Fruit fly (Drosophila melanogaster) whole organism, prepupa: Measurements from ENCODE around the gene mib1.
A peak's percentile ranks its signal among the peaks of the same experiment; 100 is the strongest.

Source experiments
- CG10631 ChIP-seq: fragments of 200-800 bp; sonication (Bioruptor generic); optimal IDR thresholded peaks from 2 replicates; lab custom pipeline; 2016; ENCODE audit warnings: missing biosample characterization, missing genetic modification characterization
- CG10669 ChIP-seq: fragments of 200-800 bp; sonication (Bioruptor generic); optimal IDR thresholded peaks from 3 replicates; lab custom pipeline; 2018; ENCODE audit warnings: missing biosample characterization, mild to moderate bottlenecking, missing genetic modification characterization, moderate library complexity
- CG11762 ChIP-seq: fragments of 200-800 bp; sonication (Bioruptor generic); optimal IDR thresholded peaks from 3 replicates; lab custom pipeline; 2016; ENCODE audit warnings: missing biosample characterization, missing genetic modification characterization; ENCODE audit not compliant: insufficient read depth
- CG11902 ChIP-seq: fragments of 200-800 bp; sonication (Bioruptor generic); optimal IDR thresholded peaks from 3 replicates; lab custom pipeline; 2016; ENCODE audit warnings: missing biosample characterization, missing genetic modification characterization
- CG15336 ChIP-seq: fragments of 200-800 bp; sonication (Bioruptor generic); IDR thresholded peaks from 2 replicates; pipeline ENCODE4 v1.3.6; 2022; ENCODE audit warnings: missing biosample characterization, missing genetic modification characterization
- CG1621 ChIP-seq: fragments of 200-800 bp; sonication (Bioruptor generic); optimal IDR thresholded peaks from 3 replicates; lab custom pipeline; 2018; ENCODE audit warnings: missing biosample characterization, mild to moderate bottlenecking, missing genetic modification characterization
- CG16779 ChIP-seq: fragments of 200-800 bp; sonication (Bioruptor generic); optimal IDR thresholded peaks from 3 replicates; lab custom pipeline; 2017; ENCODE audit warnings: missing biosample characterization, mild to moderate bottlenecking, missing genetic modification characterization
- CG3032 ChIP-seq: fragments of 200-800 bp; optimal IDR thresholded peaks from 2 replicates; lab custom pipeline; 2019; ENCODE audit warnings: missing biosample characterization, mild to moderate bottlenecking, missing genetic modification characterization, moderate library complexity
- CG31627 ChIP-seq: fragments of 200-800 bp; sonication (Bioruptor generic); optimal IDR thresholded peaks from 3 replicates; lab custom pipeline; 2016; ENCODE audit warnings: missing biosample characterization, missing genetic modification characterization
- CG34406 ChIP-seq: fragments of 200-800 bp; sonication (Bioruptor generic); optimal IDR thresholded peaks from 3 replicates; lab custom pipeline; 2016; ENCODE audit warnings: missing biosample characterization, missing genetic modification characterization
- CG4318 ChIP-seq: fragments of 200-800 bp; sonication (Bioruptor generic); optimal IDR thresholded peaks from 3 replicates; lab custom pipeline; 2017; ENCODE audit warnings: missing biosample characterization, mild to moderate bottlenecking, missing genetic modification characterization
- CG6163 ChIP-seq: fragments of 200-800 bp; sonication (Bioruptor generic); IDR thresholded peaks from 3 replicates; pipeline ENCODE4 v1.3.6; 2022; ENCODE audit warnings: missing biosample characterization, missing genetic modification characterization
- CG6792 ChIP-seq: fragments of 200-800 bp; sonication (Bioruptor generic); optimal IDR thresholded peaks from 3 replicates; lab custom pipeline; 2016; ENCODE audit warnings: missing biosample characterization, missing genetic modification characterization
- CG6808 ChIP-seq: fragments of 200-800 bp; sonication (Bioruptor generic); optimal IDR thresholded peaks from 3 replicates; lab custom pipeline; 2017; ENCODE audit warnings: missing biosample characterization, missing genetic modification characterization, mild to moderate bottlenecking, moderate library complexity, missing genetic modification reagents
- CG6854 ChIP-seq: fragments of 200-800 bp; sonication (Bioruptor generic); optimal IDR thresholded peaks from 2 replicates; lab custom pipeline; 2017; ENCODE audit warnings: missing biosample characterization, mild to moderate bottlenecking, missing genetic modification characterization
- CG7368 ChIP-seq: fragments of 200-800 bp; sonication (Bioruptor generic); optimal IDR thresholded peaks from 3 replicates; lab custom pipeline; 2016; ENCODE audit warnings: missing biosample characterization, missing genetic modification characterization
- CG8119 ChIP-seq: fragments of 200-800 bp; sonication (Bioruptor generic); IDR thresholded peaks from 3 replicates; pipeline ENCODE4 v1.3.6; 2022; ENCODE audit warnings: missing biosample characterization, missing genetic modification characterization
- CG8632 ChIP-seq: fragments of 200-800 bp; sonication (Bioruptor generic); optimal IDR thresholded peaks from 3 replicates; lab custom pipeline; 2016; ENCODE audit warnings: missing biosample characterization, missing genetic modification characterization
- Eip75B ChIP-seq: fragments of 200-800 bp; sonication (Bioruptor generic); optimal IDR thresholded peaks from 3 replicates; lab custom pipeline; 2016; ENCODE audit warnings: missing biosample characterization, missing genetic modification characterization
- Eip78C ChIP-seq: fragments of 200-800 bp; sonication (Bioruptor generic); peaks from one replicate; lab custom pipeline; 2016; ENCODE audit warnings: missing biosample characterization, missing genetic modification characterization
- Eip93F ChIP-seq: fragments of 200-800 bp; sonication (Bioruptor generic); optimal IDR thresholded peaks from 2 replicates; lab custom pipeline; 2016; ENCODE audit warnings: missing biosample characterization, mild to moderate bottlenecking, missing genetic modification characterization
- Ets21C ChIP-seq: fragments of 200-800 bp; sonication (Bioruptor generic); optimal IDR thresholded peaks from 3 replicates; lab custom pipeline; 2016; ENCODE audit warnings: missing biosample characterization, missing genetic modification characterization
- Ets96B ChIP-seq: fragments of 200-800 bp; optimal IDR thresholded peaks from 2 replicates; lab custom pipeline; 2019; ENCODE audit warnings: missing biosample characterization, mild to moderate bottlenecking, missing genetic modification characterization, moderate library complexity
- Hr38 ChIP-seq: sonication (Bioruptor generic); optimal IDR thresholded peaks from 2 replicates; lab custom pipeline; 2016; ENCODE audit warnings: missing biosample characterization, missing genetic modification characterization
- Hr39 ChIP-seq: fragments of 200-800 bp; sonication (Bioruptor generic); optimal IDR thresholded peaks from 2 replicates; lab custom pipeline; 2016; ENCODE audit warnings: missing biosample characterization, missing genetic modification characterization
- Lpt ChIP-seq: fragments of 200-800 bp; sonication (Bioruptor generic); optimal IDR thresholded peaks from 3 replicates; lab custom pipeline; 2016; ENCODE audit warnings: missing biosample characterization, missing genetic modification characterization
- OdsH ChIP-seq: fragments of 200-800 bp; sonication (Bioruptor generic); optimal IDR thresholded peaks from 3 replicates; lab custom pipeline; 2016; ENCODE audit warnings: missing biosample characterization, missing genetic modification characterization
- Smox ChIP-seq: fragments of 200-800 bp; sonication (Bioruptor generic); optimal IDR thresholded peaks from 3 replicates; lab custom pipeline; 2016; ENCODE audit warnings: missing biosample characterization, missing genetic modification characterization
- Sox102F ChIP-seq: fragments of 200-800 bp; sonication (Bioruptor generic); optimal IDR thresholded peaks from 2 replicates; lab custom pipeline; 2016; ENCODE audit warnings: missing biosample characterization, mild to moderate bottlenecking, missing genetic modification characterization
- Sox14 ChIP-seq: fragments of 200-800 bp; sonication (Bioruptor generic); optimal IDR thresholded peaks from 3 replicates; lab custom pipeline; 2016; ENCODE audit warnings: missing biosample characterization, missing genetic modification characterization
- achi ChIP-seq: fragments of 200-800 bp; sonication (Bioruptor generic); optimal IDR thresholded peaks from 3 replicates; lab custom pipeline; 2016; ENCODE audit warnings: missing biosample characterization, missing genetic modification characterization
- acj6 ChIP-seq: fragments of 200-800 bp; sonication (Bioruptor generic); optimal IDR thresholded peaks from 3 replicates; lab custom pipeline; 2016; ENCODE audit warnings: missing biosample characterization, missing genetic modification characterization
- cyc ChIP-seq: fragments of 200-800 bp; sonication (Bioruptor generic); optimal IDR thresholded peaks from 3 replicates; lab custom pipeline; 2016; ENCODE audit warnings: missing biosample characterization, missing genetic modification characterization
- dsx ChIP-seq: fragments of 200-800 bp; optimal IDR thresholded peaks from 3 replicates; lab custom pipeline; 2019; ENCODE audit warnings: missing biosample characterization, mild to moderate bottlenecking, missing genetic modification characterization, moderate library complexity; ENCODE audit not compliant: poor library complexity, severe bottlenecking
- eg ChIP-seq: fragments of 200-800 bp; sonication (Bioruptor generic); IDR thresholded peaks from 3 replicates; pipeline ENCODE4 v1.3.6; 2022; ENCODE audit warnings: missing biosample characterization, missing genetic modification characterization
- esn ChIP-seq: fragments of 200-800 bp; sonication (Bioruptor generic); optimal IDR thresholded peaks from 2 replicates; lab custom pipeline; 2016; ENCODE audit warnings: missing biosample characterization, mild to moderate bottlenecking, missing genetic modification characterization, moderate library complexity
- fd59A ChIP-seq: fragments of 200-800 bp; sonication (Bioruptor generic); optimal IDR thresholded peaks from 2 replicates; lab custom pipeline; 2017; ENCODE audit warnings: missing biosample characterization, mild to moderate bottlenecking, missing genetic modification characterization, missing genetic modification reagents
- fd85E ChIP-seq: fragments of 200-800 bp; sonication (Bioruptor generic); optimal IDR thresholded peaks from 3 replicates; lab custom pipeline; 2016; ENCODE audit warnings: missing biosample characterization, missing genetic modification characterization
- fkh ChIP-seq: fragments of 200-800 bp; sonication (Bioruptor generic); optimal IDR thresholded peaks from 3 replicates; lab custom pipeline; 2017; ENCODE audit warnings: missing biosample characterization, mild to moderate bottlenecking, missing genetic modification characterization, moderate library complexity
- lz ChIP-seq: fragments of 200-800 bp; sonication (Bioruptor generic); optimal IDR thresholded peaks from 3 replicates; lab custom pipeline; 2016; ENCODE audit warnings: missing biosample characterization, missing genetic modification characterization
- net ChIP-seq: fragments of 200-800 bp; sonication (Bioruptor generic); optimal IDR thresholded peaks from 3 replicates; lab custom pipeline; 2016; ENCODE audit warnings: missing biosample characterization, missing genetic modification characterization
- salr ChIP-seq, 2 experiments: fragments of 200-800 bp; sonication (Bioruptor generic); optimal IDR thresholded peaks; 3 replicates each; lab custom pipeline; 2016 to 2018; ENCODE audit warnings: missing biosample characterization in 2 of 2, missing genetic modification characterization in 2 of 2, mild to moderate bottlenecking in 1 of 2
- svp ChIP-seq: fragments of 200-800 bp; sonication (Bioruptor generic); peaks from one replicate; lab custom pipeline; 2016; ENCODE audit warnings: missing biosample characterization, missing genetic modification characterization
- topi ChIP-seq: fragments of 200-800 bp; sonication (Bioruptor generic); optimal IDR thresholded peaks from 3 replicates; lab custom pipeline; 2016; ENCODE audit warnings: missing biosample characterization, missing genetic modification characterization
- vri ChIP-seq: fragments of 200-800 bp; sonication (Bioruptor generic); optimal IDR thresholded peaks from 3 replicates; lab custom pipeline; 2016; ENCODE audit warnings: missing biosample characterization, mild to moderate bottlenecking, missing genetic modification characterization

mib1 gene

dm6 chr3L:15988039-15988546 is 23.5 kb downstream of the mib1 start, which contains the start of gene Hip14:
TSS of gene Hip14 (plus strand) at chr3L:15988236.
- TF ChIP-seq acj6 (GFP tag; lab: Kevin White, UChicago) (no peak), lz (GFP tag; lab: Kevin White, UChicago) (peak; percentile 33), fkh (GFP tag; lab: Kevin White, UChicago) (no peak), cyc (peak; percentile 12), eg (GFP tag; lab: Robert Waterston, UW) (no peak), CG10669 (GFP tag; lab: Kevin White, UChicago) (no peak), CG8632 (no peak), Smox (no peak), Eip75B (no peak), topi (GFP tag; lab: Kevin White, UChicago) (peak; percentile 32), fd59A (GFP tag; lab: Kevin White, UChicago) (no peak), svp (GFP tag; lab: Kevin White, UChicago) (no peak), CG15336 (GFP tag; lab: Robert Waterston, UW) (peak; percentile 35; the same call in 1 of the 2 replicates), CG6854 (peak; percentile 59), CG6163 (no peak), CG11902 (no peak), Hr39 (GFP tag; lab: Kevin White, UChicago) (no peak), salr (GFP tag; optimal IDR thresholded peaks at IDR 0.05; lab: Kevin White, UChicago) (no peak), Sox14 (peak; percentile 15), esn (GFP tag; lab: Kevin White, UChicago) (peak; percentile 36), Eip93F (GFP tag; lab: Kevin White, UChicago) (no peak), CG7368 (no peak), dsx (GFP tag; lab: Kevin White, UChicago) (peak; percentile 0), Eip78C (peak; percentile 43), Ets96B (tag; lab: Kevin White, UChicago) (no peak), vri (GFP tag; lab: Kevin White, UChicago) (peak; percentile 66), CG34406 (no peak), CG31627 (peak; percentile 19), net (no peak), CG3032 (tag; lab: Kevin White, UChicago) (peak; percentile 11)
- TF ChIP-seq, all 60 proteins: peak for 12

dm6 chr3L:15987635-15988034 is 24.0 kb downstream of the mib1 start, which contains the start of gene PolD1:
TSS of gene PolD1 (minus strand) at chr3L:15987815.
- TF ChIP-seq CG10631 (GFP tag; lab: Kevin White, UChicago) (no peak), CG1621 (tag; lab: Kevin White, UChicago) (no peak), CG11762 (no peak), Smox (no peak), Hr38 (GFP tag; lab: Kevin White, UChicago) (no peak), fd85E (GFP tag; lab: Kevin White, UChicago) (no peak), CG6854 (no peak), CG15336 (GFP tag; lab: Robert Waterston, UW) (no peak), Lpt (GFP tag; lab: Kevin White, UChicago) (no peak), CG6163 (no peak), CG3032 (tag; lab: Kevin White, UChicago) (no peak), dsx (GFP tag; lab: Kevin White, UChicago) (no peak)

dm6 chr3L:15982783-15983432 is 28.7 kb downstream of the mib1 start, which contains the start of the genes brm and Arl1:
TSS of gene brm (minus strand) at chr3L:15982869.
TSS of gene Arl1 (plus strand) at chr3L:15983135.
- TF ChIP-seq Hr38 (GFP tag; lab: Kevin White, UChicago), result peak; percentile 6
- peak; percentile 92 for TF ChIP-seq CG6854
- TF ChIP-seq OdsH (GFP tag; lab: Kevin White, UChicago), result peak; percentile 98
- TF ChIP-seq CG4318 (GFP tag; lab: Kevin White, UChicago), result peak; percentile 99
- TF ChIP-seq CG31627, result peak; percentile 95
- peak; percentile 98 for TF ChIP-seq CG8632
- peak; percentile 85 for TF ChIP-seq fd85E (GFP tag; lab: Kevin White, UChicago)
- TF ChIP-seq CG8119 (GFP tag; lab: Robert Waterston, UW), result peak; percentile 98
- TF ChIP-seq Ets21C (GFP tag; lab: Kevin White, UChicago), result peak; percentile 90
- peak; percentile 98 for TF ChIP-seq CG15336 (GFP tag; lab: Robert Waterston, UW)
- TF ChIP-seq CG6792 (GFP tag; lab: Kevin White, UChicago), result peak; percentile 94
- peak; percentile 98 for TF ChIP-seq CG10631 (GFP tag; lab: Kevin White, UChicago)
- TF ChIP-seq Sox102F (GFP tag; lab: Kevin White, UChicago), result peak; percentile 95
- no peak for TF ChIP-seq CG16779 (tag; lab: Kevin White, UChicago)
- TF ChIP-seq dsx (GFP tag; lab: Kevin White, UChicago), result peak; percentile 97
- peak; percentile 94 for TF ChIP-seq Smox
- TF ChIP-seq CG11762, result peak; percentile 95
- peak; percentile 97 for TF ChIP-seq achi
- peak; percentile 96 for TF ChIP-seq CG6808 (GFP tag; lab: Kevin White, UChicago)
- TF ChIP-seq fd59A (GFP tag; lab: Kevin White, UChicago), result peak; percentile 97
- TF ChIP-seq CG11902, result peak; percentile 97
- peak; percentile 96 for TF ChIP-seq lz (GFP tag; lab: Kevin White, UChicago)
- peak; percentile 96 for TF ChIP-seq esn (GFP tag; lab: Kevin White, UChicago)
